Fruit fly (Drosophila melanogaster): ENCODE results near the gene Alp12.
A peak's percentile ranks its signal among the peaks of the same experiment; 100 is the strongest.

Gene Alp12

DNA sequence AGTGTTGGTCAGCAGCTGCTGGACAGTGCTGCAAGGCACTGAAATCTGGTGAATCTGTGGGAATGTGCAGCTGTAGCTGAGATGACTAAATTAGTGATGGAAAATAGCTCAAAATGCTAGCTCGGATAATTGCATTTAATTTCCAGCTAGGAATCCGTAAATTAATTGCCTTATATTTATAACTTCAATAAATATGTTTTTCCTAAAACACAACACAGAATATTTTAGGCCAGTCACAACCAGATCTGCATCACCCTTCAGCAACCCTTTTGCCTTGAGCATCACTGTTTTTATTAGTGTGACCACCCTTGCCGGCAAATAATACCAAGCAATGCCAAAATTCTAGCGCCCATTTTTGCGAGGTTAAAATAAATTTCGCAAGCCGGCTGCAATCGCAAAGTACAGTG is 20.9 kb downstream of the Alp12 start, which contains the start of gene Hs2st (continued):
- TF ChIP-seq CG17802 (tag; optimal IDR thresholded peaks at IDR 0.05) (peak; percentile 72), B-H1 (GFP tag; IDR thresholded peaks at IDR 0.05) (peak; percentile 84; the same call in 2 of the 3 replicates), Six4 (GFP tag; optimal IDR thresholded peaks at IDR 0.05) (peak; percentile 90), CG8089 (GFP tag; optimal IDR thresholded peaks at IDR 0.05) (peak; percentile 92), CG11695 (GFP tag; IDR thresholded peaks at IDR 0.05) (peak; percentile 82), H15 (GFP tag; IDR thresholded peaks at IDR 0.05) (peak; percentile 92), D19A (tag; optimal IDR thresholded peaks at IDR 0.05) (peak; percentile 66), CG7987 (GFP tag; optimal IDR thresholded peaks at IDR 0.05) (peak; percentile 87), cwo (GFP tag; optimal IDR thresholded peaks at IDR 0.05) (peak; percentile 75), Dad (GFP tag; optimal IDR thresholded peaks at IDR 0.05) (peak; percentile 95), CG18599 (GFP tag; optimal IDR thresholded peaks at IDR 0.05) (peak; percentile 91), CG7271 (tag; optimal IDR thresholded peaks at IDR 0.05) (peak; percentile 51), CG6272 (GFP tag; IDR thresholded peaks at IDR 0.05) (peak; percentile 95), CG11696 (GFP tag; IDR thresholded peaks at IDR 0.05) (peak; percentile 55), gro (GFP tag; optimal IDR thresholded peaks at IDR 0.05) (peak; percentile 96), Eip74EF (GFP tag; optimal IDR thresholded peaks at IDR 0.05) (no peak), dimm (GFP tag; IDR thresholded peaks at IDR 0.05) (0 out of 2 replicates have a peak, but pooled peaks have one; percentile 4), z (GFP tag; IDR thresholded peaks at IDR 0.05) (no peak), CG8359 (GFP tag; optimal IDR thresholded peaks at IDR 0.05; ENCODE audit: borderline replicate concordance) (peak; percentile 37), eyg (GFP tag; optimal IDR thresholded peaks at IDR 0.05) (peak; percentile 84), repo (GFP tag; optimal IDR thresholded peaks at IDR 0.05) (peak; percentile 89), chif (GFP tag; optimal IDR thresholded peaks at IDR 0.05) (peak; percentile 95), HLH4C (GFP tag; IDR thresholded peaks at IDR 0.05; ENCODE audit: partially characterized antibody) (no peak), HHEX (GFP tag; optimal IDR thresholded peaks at IDR 0.05) (peak; percentile 84), Hr3 (GFP tag; optimal IDR thresholded peaks at IDR 0.05) (peak; percentile 97), Fer3 (tag; optimal IDR thresholded peaks at IDR 0.05) (peak; percentile 88), CG10274 (GFP tag; optimal IDR thresholded peaks at IDR 0.05) (peak; percentile 66), tll (GFP tag; optimal IDR thresholded peaks at IDR 0.05) (peak; percentile 50 to 94), kay (GFP tag; optimal IDR thresholded peaks at IDR 0.05) (peak; percentile 91), Stat92E (GFP tag; optimal IDR thresholded peaks at IDR 0.05) (peak in 1 of 3 experiments; percentile 59), CG34224 (GFP tag; IDR thresholded peaks at IDR 0.05; ENCODE audit: partially characterized antibody) (no peak), Hr78 (GFP tag; optimal IDR thresholded peaks at IDR 0.05) (no peak), HmgZ (tag; optimal IDR thresholded peaks at IDR 0.05) (peak; percentile 96), scrt (GFP tag; optimal IDR thresholded peaks at IDR 0.05) (no peak), amos (GFP tag; IDR thresholded peaks at IDR 0.05; ENCODE audit: partially characterized antibody) (peak; percentile 42; the same call in 1 of the 2 replicates), CG32532 (GFP tag; IDR thresholded peaks at IDR 0.05) (peak; percentile 95), CG11247 (GFP tag; IDR thresholded peaks at IDR 0.05) (peak; percentile 91), CG4854 (GFP tag; optimal IDR thresholded peaks at IDR 0.05) (peak; percentile 88), CG8281 (tag; optimal IDR thresholded peaks at IDR 0.05) (peak; percentile 65), CG9437 (GFP tag; optimal IDR thresholded peaks at IDR 0.05) (peak; percentile 69), CG6813 (GFP tag; optimal IDR thresholded peaks at IDR 0.05) (peak; percentile 61), C15 (GFP tag; IDR thresholded peaks at IDR 0.05) (peak; percentile 83; the same call in 2 of the 3 replicates), abd-A (tag; optimal IDR thresholded peaks at IDR 0.05) (no peak), schlank (tag; optimal IDR thresholded peaks at IDR 0.05) (peak; percentile 78), Hmr (GFP tag; optimal IDR thresholded peaks at IDR 0.05) (peak; percentile 95), Sin3A (optimal IDR thresholded peaks at IDR 0.05) (peak; percentile 98), lbe (GFP tag; optimal IDR thresholded peaks at IDR 0.05) (peak; percentile 85), Usf (GFP tag; optimal IDR thresholded peaks at IDR 0.05) (peak; percentile 90), TFAM (GFP tag; optimal IDR thresholded peaks at IDR 0.05) (no peak)

Measured in whole organism, embryonic.